Fruit fly (Drosophila melanogaster): ENCODE results near the gene wake.

DNA sequence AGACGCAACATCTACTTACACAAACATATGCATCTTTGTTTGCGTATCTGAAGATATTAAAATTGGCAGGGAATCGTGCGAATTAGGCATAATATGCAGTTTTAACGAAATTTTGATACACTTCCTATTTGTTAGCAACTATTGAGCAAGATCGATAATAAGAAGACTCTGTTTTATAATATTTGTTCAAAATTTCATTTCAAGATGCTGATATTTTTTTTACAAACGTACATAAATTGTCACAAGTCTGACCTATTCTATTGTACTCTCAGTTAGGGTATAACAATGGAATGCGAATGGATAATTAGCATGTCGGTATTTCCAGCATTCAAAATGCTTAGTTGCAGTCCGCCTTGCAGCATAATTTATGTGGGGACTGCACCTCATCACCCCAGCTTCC is 88.2 kb downstream of the wake start:
- TF ChIP-seq CG6272 (GFP tag; IDR thresholded peaks at IDR 0.05): no peak
- peak; percentile 46; the same call in 1 of the 3 replicates for TF ChIP-seq tgo (GFP tag; IDR thresholded peaks at IDR 0.05)
- no peak for TF ChIP-seq Oaz (GFP tag; IDR thresholded peaks at IDR 0.05)
- no peak for TF ChIP-seq fru (optimal IDR thresholded peaks at IDR 0.05)
- TF ChIP-seq ato (GFP tag; IDR thresholded peaks at IDR 0.05; ENCODE audit: partially characterized antibody): no peak
- TF ChIP-seq CG32772 (GFP tag; IDR thresholded peaks at IDR 0.05): 0 out of 2 replicates have a peak, but pooled peaks have one; percentile 7
- no peak for TF ChIP-seq CG11085 (GFP tag; IDR thresholded peaks at IDR 0.05)
- TF ChIP-seq inv (GFP tag; IDR thresholded peaks at IDR 0.05; ENCODE audit: partially characterized antibody): no peak
- no peak for TF ChIP-seq Dad (GFP tag; optimal IDR thresholded peaks at IDR 0.05)
- TF ChIP-seq seq (GFP tag; IDR thresholded peaks at IDR 0.05): no peak
- TF ChIP-seq Dll (GFP tag; IDR thresholded peaks at IDR 0.05; ENCODE audit: partially characterized antibody): no peak
- no peak for TF ChIP-seq CG6254 (GFP tag; optimal IDR thresholded peaks at IDR 0.05)
- TF ChIP-seq lilli (GFP tag; optimal IDR thresholded peaks at IDR 0.05): no peak
